Fruit fly (Drosophila melanogaster) whole organism, prepupa: ENCODE measurements around the gene CG42834.

ENCODE experiments used
- Blimp-1 ChIP-seq: fragments of 200-800 bp; sonication (Bioruptor generic); optimal IDR thresholded peaks from 3 replicates; lab custom pipeline; 2017; ENCODE audit warnings: missing biosample characterization, missing genetic modification characterization, mild to moderate bottlenecking, moderate library complexity, missing genetic modification reagents
- CG10669 ChIP-seq: fragments of 200-800 bp; sonication (Bioruptor generic); optimal IDR thresholded peaks from 3 replicates; lab custom pipeline; 2018; ENCODE audit warnings: missing biosample characterization, mild to moderate bottlenecking, missing genetic modification characterization, moderate library complexity
- CG11294 ChIP-seq: fragments of 200-800 bp; sonication (Bioruptor generic); IDR thresholded peaks from 2 replicates; pipeline ENCODE4 v1.3.6; 2022; ENCODE audit warnings: missing biosample characterization, missing genetic modification characterization
- CG11762 ChIP-seq: fragments of 200-800 bp; sonication (Bioruptor generic); optimal IDR thresholded peaks from 3 replicates; lab custom pipeline; 2016; ENCODE audit warnings: missing biosample characterization, missing genetic modification characterization; ENCODE audit not compliant: insufficient read depth
- CG11902 ChIP-seq: fragments of 200-800 bp; sonication (Bioruptor generic); optimal IDR thresholded peaks from 3 replicates; lab custom pipeline; 2016; ENCODE audit warnings: missing biosample characterization, missing genetic modification characterization
- CG15336 ChIP-seq: fragments of 200-800 bp; sonication (Bioruptor generic); IDR thresholded peaks from 2 replicates; pipeline ENCODE4 v1.3.6; 2022; ENCODE audit warnings: missing biosample characterization, missing genetic modification characterization
- CG1621 ChIP-seq: fragments of 200-800 bp; sonication (Bioruptor generic); optimal IDR thresholded peaks from 3 replicates; lab custom pipeline; 2018; ENCODE audit warnings: missing biosample characterization, mild to moderate bottlenecking, missing genetic modification characterization
- CG16779 ChIP-seq: fragments of 200-800 bp; sonication (Bioruptor generic); optimal IDR thresholded peaks from 3 replicates; lab custom pipeline; 2017; ENCODE audit warnings: missing biosample characterization, mild to moderate bottlenecking, missing genetic modification characterization
- CG31627 ChIP-seq: fragments of 200-800 bp; sonication (Bioruptor generic); optimal IDR thresholded peaks from 3 replicates; lab custom pipeline; 2016; ENCODE audit warnings: missing biosample characterization, missing genetic modification characterization
- CG32006 ChIP-seq: fragments of 200-800 bp; sonication (Bioruptor generic); optimal IDR thresholded peaks from 3 replicates; lab custom pipeline; 2017; ENCODE audit warnings: missing biosample characterization, mild to moderate bottlenecking, missing genetic modification characterization
- CG34406 ChIP-seq: fragments of 200-800 bp; sonication (Bioruptor generic); optimal IDR thresholded peaks from 3 replicates; lab custom pipeline; 2016; ENCODE audit warnings: missing biosample characterization, missing genetic modification characterization
- CG3919 ChIP-seq: fragments of 200-800 bp; sonication (Bioruptor generic); optimal IDR thresholded peaks from 3 replicates; lab custom pipeline; 2016; ENCODE audit warnings: missing biosample characterization, missing genetic modification characterization
- CG4318 ChIP-seq: fragments of 200-800 bp; sonication (Bioruptor generic); optimal IDR thresholded peaks from 3 replicates; lab custom pipeline; 2017; ENCODE audit warnings: missing biosample characterization, mild to moderate bottlenecking, missing genetic modification characterization
- CG6163 ChIP-seq: fragments of 200-800 bp; sonication (Bioruptor generic); IDR thresholded peaks from 3 replicates; pipeline ENCODE4 v1.3.6; 2022; ENCODE audit warnings: missing biosample characterization, missing genetic modification characterization
- CG6276 ChIP-seq: fragments of 200-800 bp; sonication (Bioruptor generic); optimal IDR thresholded peaks from 2 replicates; lab custom pipeline; 2017; ENCODE audit warnings: missing biosample characterization, mild to moderate bottlenecking, missing genetic modification characterization
- CG7368 ChIP-seq: fragments of 200-800 bp; sonication (Bioruptor generic); optimal IDR thresholded peaks from 3 replicates; lab custom pipeline; 2016; ENCODE audit warnings: missing biosample characterization, missing genetic modification characterization
- CG8119 ChIP-seq: fragments of 200-800 bp; sonication (Bioruptor generic); IDR thresholded peaks from 3 replicates; pipeline ENCODE4 v1.3.6; 2022; ENCODE audit warnings: missing biosample characterization, missing genetic modification characterization
- CG8319 ChIP-seq: fragments of 200-800 bp; sonication (Bioruptor generic); optimal IDR thresholded peaks from 3 replicates; lab custom pipeline; 2016; ENCODE audit warnings: missing biosample characterization, missing genetic modification characterization
- CG8632 ChIP-seq: fragments of 200-800 bp; sonication (Bioruptor generic); optimal IDR thresholded peaks from 3 replicates; lab custom pipeline; 2016; ENCODE audit warnings: missing biosample characterization, missing genetic modification characterization
- Eip75B ChIP-seq: fragments of 200-800 bp; sonication (Bioruptor generic); optimal IDR thresholded peaks from 3 replicates; lab custom pipeline; 2016; ENCODE audit warnings: missing biosample characterization, missing genetic modification characterization
- Eip78C ChIP-seq: fragments of 200-800 bp; sonication (Bioruptor generic); peaks from one replicate; lab custom pipeline; 2016; ENCODE audit warnings: missing biosample characterization, missing genetic modification characterization
- Eip93F ChIP-seq: fragments of 200-800 bp; sonication (Bioruptor generic); optimal IDR thresholded peaks from 2 replicates; lab custom pipeline; 2016; ENCODE audit warnings: missing biosample characterization, mild to moderate bottlenecking, missing genetic modification characterization
- Ets21C ChIP-seq: fragments of 200-800 bp; sonication (Bioruptor generic); optimal IDR thresholded peaks from 3 replicates; lab custom pipeline; 2016; ENCODE audit warnings: missing biosample characterization, missing genetic modification characterization
- Ets96B ChIP-seq: fragments of 200-800 bp; optimal IDR thresholded peaks from 2 replicates; lab custom pipeline; 2019; ENCODE audit warnings: missing biosample characterization, mild to moderate bottlenecking, missing genetic modification characterization, moderate library complexity
- Hr4 ChIP-seq: fragments of 200-800 bp; sonication (Bioruptor generic); optimal IDR thresholded peaks from 3 replicates; lab custom pipeline; 2016; ENCODE audit warnings: missing biosample characterization, missing genetic modification characterization
- Lpt ChIP-seq: fragments of 200-800 bp; sonication (Bioruptor generic); optimal IDR thresholded peaks from 3 replicates; lab custom pipeline; 2016; ENCODE audit warnings: missing biosample characterization, missing genetic modification characterization
- OdsH ChIP-seq: fragments of 200-800 bp; sonication (Bioruptor generic); optimal IDR thresholded peaks from 3 replicates; lab custom pipeline; 2016; ENCODE audit warnings: missing biosample characterization, missing genetic modification characterization
- Smox ChIP-seq: fragments of 200-800 bp; sonication (Bioruptor generic); optimal IDR thresholded peaks from 3 replicates; lab custom pipeline; 2016; ENCODE audit warnings: missing biosample characterization, missing genetic modification characterization
- Sox102F ChIP-seq: fragments of 200-800 bp; sonication (Bioruptor generic); optimal IDR thresholded peaks from 2 replicates; lab custom pipeline; 2016; ENCODE audit warnings: missing biosample characterization, mild to moderate bottlenecking, missing genetic modification characterization
- Sox14 ChIP-seq: fragments of 200-800 bp; sonication (Bioruptor generic); optimal IDR thresholded peaks from 3 replicates; lab custom pipeline; 2016; ENCODE audit warnings: missing biosample characterization, missing genetic modification characterization
- Sox15 ChIP-seq: fragments of 200-800 bp; sonication (Bioruptor generic); optimal IDR thresholded peaks from 3 replicates; lab custom pipeline; 2016; ENCODE audit warnings: missing biosample characterization, missing genetic modification characterization
- acj6 ChIP-seq: fragments of 200-800 bp; sonication (Bioruptor generic); optimal IDR thresholded peaks from 3 replicates; lab custom pipeline; 2016; ENCODE audit warnings: missing biosample characterization, missing genetic modification characterization
- cyc ChIP-seq: fragments of 200-800 bp; sonication (Bioruptor generic); optimal IDR thresholded peaks from 3 replicates; lab custom pipeline; 2016; ENCODE audit warnings: missing biosample characterization, missing genetic modification characterization
- dac ChIP-seq: fragments of 200-800 bp; sonication (Bioruptor generic); optimal IDR thresholded peaks from 2 replicates; lab custom pipeline; 2017; ENCODE audit warnings: missing biosample characterization, mild to moderate bottlenecking, missing genetic modification characterization
- eg ChIP-seq: fragments of 200-800 bp; sonication (Bioruptor generic); IDR thresholded peaks from 3 replicates; pipeline ENCODE4 v1.3.6; 2022; ENCODE audit warnings: missing biosample characterization, missing genetic modification characterization
- esn ChIP-seq: fragments of 200-800 bp; sonication (Bioruptor generic); optimal IDR thresholded peaks from 2 replicates; lab custom pipeline; 2016; ENCODE audit warnings: missing biosample characterization, mild to moderate bottlenecking, missing genetic modification characterization, moderate library complexity
- fd85E ChIP-seq: fragments of 200-800 bp; sonication (Bioruptor generic); optimal IDR thresholded peaks from 3 replicates; lab custom pipeline; 2016; ENCODE audit warnings: missing biosample characterization, missing genetic modification characterization
- fkh ChIP-seq: fragments of 200-800 bp; sonication (Bioruptor generic); optimal IDR thresholded peaks from 3 replicates; lab custom pipeline; 2017; ENCODE audit warnings: missing biosample characterization, mild to moderate bottlenecking, missing genetic modification characterization, moderate library complexity
- lz ChIP-seq: fragments of 200-800 bp; sonication (Bioruptor generic); optimal IDR thresholded peaks from 3 replicates; lab custom pipeline; 2016; ENCODE audit warnings: missing biosample characterization, missing genetic modification characterization
- net ChIP-seq: fragments of 200-800 bp; sonication (Bioruptor generic); optimal IDR thresholded peaks from 3 replicates; lab custom pipeline; 2016; ENCODE audit warnings: missing biosample characterization, missing genetic modification characterization
- spab ChIP-seq: fragments of 200-800 bp; sonication (Bioruptor generic); optimal IDR thresholded peaks from 2 replicates; lab custom pipeline; 2017; ENCODE audit warnings: missing biosample characterization, mild to moderate bottlenecking, missing genetic modification characterization, missing genetic modification reagents
- svp ChIP-seq: fragments of 200-800 bp; sonication (Bioruptor generic); peaks from one replicate; lab custom pipeline; 2016; ENCODE audit warnings: missing biosample characterization, missing genetic modification characterization
- vri ChIP-seq: fragments of 200-800 bp; sonication (Bioruptor generic); optimal IDR thresholded peaks from 3 replicates; lab custom pipeline; 2016; ENCODE audit warnings: missing biosample characterization, mild to moderate bottlenecking, missing genetic modification characterization

Gene CG42834

DNA sequence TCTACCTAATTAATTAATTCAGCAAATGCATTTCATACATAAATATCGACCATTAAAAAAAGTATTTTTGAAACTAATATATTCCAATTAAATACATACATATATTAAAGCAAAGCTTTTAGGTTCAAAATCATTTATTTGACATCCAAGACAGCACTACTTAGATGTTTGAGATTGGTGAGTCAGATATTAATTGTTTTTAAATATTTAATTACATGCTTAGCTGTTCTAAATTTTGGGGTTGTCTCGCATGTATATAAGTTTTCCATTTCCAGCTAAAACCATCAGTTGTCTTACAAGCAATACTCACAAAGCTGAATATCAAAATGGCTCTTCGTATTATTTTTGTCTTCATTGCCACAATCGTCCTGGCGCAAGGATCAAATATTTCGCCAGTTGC lies at the start of gene CG42834:
CG42834 (plus strand) TSS at position 301 of the 400 bp plus-strand sequence.
- TF ChIP-seq CG11902 = no peak
- TF ChIP-seq CG15336 (GFP tag; lab: Robert Waterston, UW) = no peak
- no peak for TF ChIP-seq Lpt (GFP tag; lab: Kevin White, UChicago)
- TF ChIP-seq CG3919 (GFP tag; lab: Kevin White, UChicago) = no peak
- TF ChIP-seq Eip75B (GFP tag; lab: Kevin White, UChicago) = no peak
- no peak for TF ChIP-seq OdsH (GFP tag; lab: Kevin White, UChicago)
- TF ChIP-seq Sox102F (GFP tag; lab: Kevin White, UChicago) = no peak
- TF ChIP-seq CG34406 (GFP tag; lab: Kevin White, UChicago) = no peak
- TF ChIP-seq fkh (GFP tag; lab: Kevin White, UChicago) = no peak
- no peak for TF ChIP-seq CG8119 (GFP tag; lab: Robert Waterston, UW)
- no peak for TF ChIP-seq CG32006
- TF ChIP-seq CG4318 (GFP tag; lab: Kevin White, UChicago) = no peak
- TF ChIP-seq cyc (GFP tag; lab: Kevin White, UChicago) = no peak
- no peak for TF ChIP-seq svp (GFP tag; lab: Kevin White, UChicago)
- TF ChIP-seq CG1621 (tag; lab: Kevin White, UChicago) = no peak
- TF ChIP-seq CG16779 (tag; lab: Kevin White, UChicago) = no peak
- no peak for TF ChIP-seq CG6276 (GFP tag; lab: Kevin White, UChicago)

DNA sequence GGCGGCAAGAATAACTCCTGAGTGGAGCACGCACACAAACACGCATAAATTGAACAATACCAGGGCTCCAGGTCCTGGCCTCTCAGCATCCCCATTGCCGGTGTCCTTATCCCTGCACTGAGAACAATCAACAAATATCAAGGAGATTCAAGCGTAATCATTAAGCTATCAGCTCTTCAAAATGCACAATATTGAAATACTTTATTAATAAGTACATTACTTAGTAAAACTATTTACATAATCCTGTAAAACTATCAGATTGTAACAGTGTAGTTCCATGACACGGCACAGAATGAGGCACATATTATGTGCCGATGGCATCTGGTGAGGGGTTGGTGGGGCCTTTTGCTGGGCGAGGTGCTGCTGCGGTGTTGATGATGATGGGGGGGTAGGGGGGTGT lies 47.5 kb upstream of the CG42834 start:
- TF ChIP-seq CG6276 (GFP tag; lab: Kevin White, UChicago) (peak; percentile 12), Eip93F (GFP tag; lab: Kevin White, UChicago) (no peak), Ets96B (peak; percentile 23), CG15336 (GFP tag; lab: Robert Waterston, UW) (peak; percentile 35; the same call in 1 of the 2 replicates), OdsH (GFP tag; lab: Kevin White, UChicago) (no peak), Sox102F (GFP tag; lab: Kevin White, UChicago) (no peak), CG8319 (GFP tag; lab: Kevin White, UChicago) (no peak), CG32006 (peak; percentile 38), CG7368 (no peak), CG11902 (no peak), CG6163 (GFP tag; lab: Robert Waterston, UW) (0 out of 3 replicates have a peak, but pooled peaks have one; percentile 36), spab (no peak), CG16779 (tag; lab: Kevin White, UChicago) (no peak), Eip78C (GFP tag; lab: Kevin White, UChicago) (no peak), CG8119 (GFP tag; lab: Robert Waterston, UW) (peak; percentile 53; the same call in 1 of the 3 replicates), CG1621 (tag; lab: Kevin White, UChicago) (no peak), CG8632 (GFP tag; lab: Kevin White, UChicago) (no peak), CG3919 (GFP tag; lab: Kevin White, UChicago) (no peak), fd85E (no peak), net (no peak), Ets21C (GFP tag; lab: Kevin White, UChicago) (no peak), Sox15 (no peak), CG11294 (GFP tag; lab: Robert Waterston, UW) (peak; percentile 16; the same call in 1 of the 2 replicates), Blimp-1 (GFP tag; lab: Kevin White, UChicago) (no peak), esn (GFP tag; lab: Kevin White, UChicago) (no peak), Smox (GFP tag; lab: Kevin White, UChicago) (no peak), Sox14 (no peak), CG10669 (peak; percentile 4), dac (GFP tag; lab: Kevin White, UChicago) (no peak), Hr4 (GFP tag; lab: Kevin White, UChicago) (no peak), Eip75B (GFP tag; lab: Kevin White, UChicago) (no peak), vri (no peak), CG34406 (GFP tag; lab: Kevin White, UChicago) (no peak), CG31627 (GFP tag; lab: Kevin White, UChicago) (no peak), acj6 (GFP tag; lab: Kevin White, UChicago) (no peak), lz (GFP tag; lab: Kevin White, UChicago) (no peak), eg (peak; percentile 55; the same call in 2 of the 3 replicates), CG11762 (GFP tag; lab: Kevin White, UChicago) (no peak)
